Worm (Caenorhabditis elegans) whole organism, L4/young adult: ENCODE data around the gene T28B11.1.

Source experiments
- W03F9.2 ChIP-seq: fragments of 150-350 bp; optimal IDR thresholded peaks from 2 replicates; lab custom pipeline; 2014; ENCODE audit warnings: missing biosample characterization, missing genetic modification characterization
- dao-5 ChIP-seq: sonication (generic microtip); optimal IDR thresholded peaks from 2 replicates; lab custom pipeline; 2016; ENCODE audit warnings: missing genotype, missing genetic modification characterization, moderate library complexity, missing compliant biosample characterization
- him-1 ChIP-seq: sonication (generic microtip); optimal IDR thresholded peaks from 2 replicates; lab custom pipeline; 2016; ENCODE audit warnings: missing genotype, missing genetic modification reagents, missing genetic modification characterization, missing compliant biosample characterization

DNA sequence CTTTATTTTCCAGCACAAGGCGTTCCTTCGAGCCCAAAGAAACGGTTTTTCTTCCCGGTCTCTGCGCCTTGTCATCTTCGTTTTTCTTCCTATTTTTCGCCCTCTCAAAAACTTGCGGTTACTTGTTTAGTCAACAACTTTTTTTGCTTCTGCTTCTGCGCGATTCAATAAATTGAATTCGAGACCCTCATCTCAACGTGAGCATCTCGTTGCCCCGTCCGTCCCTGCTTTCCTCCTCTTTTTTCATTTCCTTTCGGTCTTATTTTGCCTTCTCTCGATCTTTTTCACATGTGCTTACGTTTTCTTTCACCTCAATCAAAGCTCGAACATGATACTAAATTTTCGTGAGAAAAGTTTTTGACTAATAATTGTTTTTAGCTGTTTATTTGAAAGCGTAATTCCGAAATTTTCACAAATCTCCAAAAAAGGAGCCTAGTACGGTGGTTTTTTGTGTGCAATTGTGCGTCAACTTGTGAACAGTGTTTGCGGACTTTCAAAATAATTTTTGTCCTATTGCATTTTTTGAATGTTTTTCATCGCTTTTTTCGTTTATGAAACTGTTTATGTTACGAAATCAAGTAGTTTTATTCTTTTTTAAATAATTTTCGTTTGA is 52.1 kb downstream of the T28B11.1 start:
- TF ChIP-seq dao-5 (tag; lab: Kevin White, UChicago) (no peak), him-1 (tag; lab: Kevin White, UChicago) (no peak), W03F9.2 (tag; lab: Kevin White, UChicago) (no peak)
